Worm (Caenorhabditis elegans) whole organism, late embryonic: Measurements from ENCODE around the gene ced-7.

Source experiments
- ama-1 ChIP-seq: fragments of 150-350 bp; optimal IDR thresholded peaks from 2 replicates; lab custom pipeline; 2014
- ceh-45 ChIP-seq: fragments of 200-800 bp; sonication (Bioruptor generic); IDR thresholded peaks from 2 replicates; pipeline ENCODE4 v1.3.6; 2022; ENCODE audit warnings: missing genetic modification reagents, missing genetic modification characterization, missing compliant biosample characterization
- ceh-9 ChIP-seq: sonication (generic microtip); optimal IDR thresholded peaks from 2 replicates; lab custom pipeline; 2016; ENCODE audit warnings: mild to moderate bottlenecking, missing genetic modification characterization, inconsistent platforms, missing compliant biosample characterization
- elt-2 ChIP-seq: sonication (generic microtip); optimal IDR thresholded peaks from 2 replicates; lab custom pipeline; 2016; ENCODE audit warnings: missing genetic modification reagents, missing genetic modification characterization, missing compliant biosample characterization
- elt-4 ChIP-seq: sonication (generic microtip); optimal IDR thresholded peaks from 2 replicates; lab custom pipeline; 2016; ENCODE audit warnings: missing genetic modification characterization, missing compliant biosample characterization
- fkh-10 ChIP-seq: fragments of 150-350 bp; optimal IDR thresholded peaks from 2 replicates; lab custom pipeline; 2014; ENCODE audit warnings: missing biosample characterization, missing genetic modification reagents, missing genetic modification characterization
- lin-11 ChIP-seq: fragments of 200-800 bp; sonication (Bioruptor generic); optimal IDR thresholded peaks from 2 replicates; lab custom pipeline; 2018; ENCODE audit warnings: mild to moderate bottlenecking, missing genetic modification characterization, missing compliant biosample characterization
- mec-3 ChIP-seq: sonication (generic microtip); optimal IDR thresholded peaks from 2 replicates; lab custom pipeline; 2016; ENCODE audit warnings: borderline replicate concordance, missing genetic modification characterization, missing compliant biosample characterization
- nfya-1 ChIP-seq: sonication (generic microtip); optimal IDR thresholded peaks from 2 replicates; lab custom pipeline; 2017; ENCODE audit warnings: missing genetic modification characterization, mild to moderate bottlenecking, missing compliant biosample characterization, antibody characterized with exemption, moderate library complexity
- nhr-11 ChIP-seq: fragments of 150-350 bp; optimal IDR thresholded peaks from 2 replicates; lab custom pipeline; 2014; ENCODE audit warnings: missing biosample characterization, missing genetic modification characterization
- nhr-232 ChIP-seq: sonication (generic microtip); optimal IDR thresholded peaks from 2 replicates; lab custom pipeline; 2016; ENCODE audit warnings: missing genetic modification characterization, missing compliant biosample characterization
- pqm-1 ChIP-seq: sonication (generic microtip); optimal IDR thresholded peaks from 2 replicates; lab custom pipeline; 2016; ENCODE audit warnings: missing genetic modification characterization, missing compliant biosample characterization
- sox-4 ChIP-seq: sonication (generic microtip); optimal IDR thresholded peaks from 2 replicates; lab custom pipeline; 2017; ENCODE audit warnings: mild to moderate bottlenecking, missing genetic modification characterization, inconsistent platforms, missing compliant biosample characterization

DNA sequence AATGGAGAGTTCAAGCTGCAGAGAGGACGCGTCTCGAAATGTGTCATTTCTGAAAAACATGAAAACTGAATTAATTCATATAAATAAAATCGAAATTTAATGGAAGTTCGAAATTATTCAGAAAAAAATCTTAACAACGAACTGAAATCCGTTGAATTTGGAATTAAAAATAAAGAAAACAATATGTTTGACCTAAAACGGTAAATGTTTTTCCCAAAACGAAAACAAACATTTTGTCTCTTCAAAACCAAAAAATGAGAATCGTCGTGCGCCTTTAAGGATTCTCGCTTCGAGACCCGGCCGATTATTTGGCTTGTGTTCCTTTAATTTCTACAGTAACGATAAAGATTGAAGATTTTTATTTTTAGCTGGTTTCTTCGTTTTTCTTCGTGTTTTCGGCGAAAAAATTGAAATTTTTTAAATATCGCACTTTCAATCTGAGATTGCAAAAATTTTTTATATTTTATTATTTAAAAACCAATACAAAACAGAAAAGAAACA is 20.5 kb downstream of the ced-7 start, which contains the start of gene C48B4.7:
- TF ChIP-seq nhr-11 (tag; lab: Kevin White, UChicago) (no peak), ceh-9 (tag; lab: Kevin White, UChicago) (no peak), ama-1 (lab: Kevin White, UChicago) (no peak), mec-3 (no peak), pqm-1 (tag; lab: Kevin White, UChicago) (no peak), elt-2 (no peak), fkh-10 (GFP tag; lab: Kevin White, UChicago) (no peak), nfya-1 (no peak), sox-4 (tag; lab: Kevin White, UChicago) (no peak), lin-11 (tag; lab: Kevin White, UChicago) (no peak), ceh-45 (GFP tag; lab: Robert Waterston, UW) (no peak), nhr-232 (tag; lab: Kevin White, UChicago) (no peak), elt-4 (tag; lab: Kevin White, UChicago) (no peak)
